Worm (Caenorhabditis elegans) whole organism, L3 larva: Measurements from ENCODE around the gene F54D5.15.

Experiments used
- ama-1 ChIP-seq: fragments of 150-350 bp; optimal IDR thresholded peaks from 2 replicates; lab custom pipeline; 2018
- hmg-11 ChIP-seq: sonication (generic microtip); optimal IDR thresholded peaks from 2 replicates; lab custom pipeline; 2016; ENCODE audit warnings: missing genetic modification characterization, missing compliant biosample characterization
- nfya-1 ChIP-seq: sonication (generic microtip); optimal IDR thresholded peaks from 2 replicates; lab custom pipeline; 2017; ENCODE audit warnings: missing genetic modification characterization, mild to moderate bottlenecking, missing compliant biosample characterization, antibody characterized with exemption, moderate library complexity; ENCODE audit not compliant: insufficient read depth
- nhr-237 ChIP-seq: fragments of 150-350 bp; optimal IDR thresholded peaks from 2 replicates; lab custom pipeline; 2014; ENCODE audit warnings: missing biosample characterization, missing genetic modification characterization
- snpc-4 ChIP-seq: fragments of 150-350 bp; optimal IDR thresholded peaks from 2 replicates; lab custom pipeline; 2014; ENCODE audit warnings: missing biosample characterization, missing genetic modification characterization

DNA sequence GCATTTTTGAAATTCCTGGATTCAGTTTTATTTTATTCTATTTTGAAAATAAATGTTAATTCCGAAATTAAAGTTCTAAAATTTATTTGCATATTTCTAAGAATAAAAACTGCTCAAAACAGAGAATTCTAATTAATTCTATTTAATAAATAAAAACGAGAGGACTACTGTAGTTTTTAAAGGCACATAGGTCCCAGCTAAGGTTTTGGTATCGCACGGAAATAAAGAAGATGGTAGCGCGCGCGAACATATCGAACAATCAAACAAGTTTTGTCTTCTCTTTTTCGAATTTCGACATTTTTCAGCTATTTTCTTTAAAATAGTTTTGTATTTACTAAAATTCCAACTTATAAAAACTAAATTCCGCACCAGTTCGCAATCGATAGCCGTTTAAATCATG lies 13.8 kb upstream of the F54D5.15 start:
- TF ChIP-seq nfya-1 (no peak), ama-1 (lab: Kevin White, UChicago) (no peak), hmg-11 (no peak), nhr-237 (tag; lab: Kevin White, UChicago) (no peak), snpc-4 (no peak)
